Worm (Caenorhabditis elegans): ENCODE results near the gene C44H4.6.

The C44H4.6 gene

ce11 chrX:14599245-14599644, at the start of gene C44H4.6:
TSS of gene C44H4.6 (minus strand) at chrX:14599345.
- no peak for TF ChIP-seq tbx-11 (GFP tag; IDR thresholded peaks at IDR 0.05)

DNA sequence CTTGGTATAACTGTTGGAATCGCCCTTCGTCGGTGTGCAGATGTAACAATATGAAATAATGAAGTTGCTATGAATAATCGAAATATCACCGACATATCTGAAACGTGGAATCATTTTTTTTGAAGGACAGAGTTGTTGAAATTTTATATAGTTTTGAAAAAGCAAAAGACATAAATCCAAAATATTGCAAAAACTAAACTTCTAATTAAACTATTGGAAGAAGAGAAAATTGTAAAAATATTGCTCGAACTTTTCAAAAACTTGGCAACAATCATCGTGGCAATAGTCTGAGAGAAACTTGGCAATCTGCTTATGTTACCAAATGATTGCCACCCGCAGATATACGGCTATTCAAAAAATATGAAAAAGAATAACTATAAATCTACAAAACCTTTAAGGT, 46.2 kb upstream of the C44H4.6 start, which contains the start of gene F54E4.4:
Gene F54E4.4, minus strand, starts transcription at position 101 of the 400 bp plus-strand sequence.
- TF ChIP-seq F13C5.2 (tag; optimal IDR thresholded peaks at IDR 0.05) = no peak
- no peak for TF ChIP-seq B0310.2 (tag; optimal IDR thresholded peaks at IDR 0.05)
- no peak for TF ChIP-seq ceh-13 (GFP tag; optimal IDR thresholded peaks at IDR 0.05)

ce11 chrX:14639941-14640340, 40.8 kb upstream of the C44H4.6 start:
- TF ChIP-seq scrt-1 (GFP tag; IDR thresholded peaks at IDR 0.05) = no peak
- no peak for TF ChIP-seq ceh-36 (tag; optimal IDR thresholded peaks at IDR 0.05)
- TF ChIP-seq aly-1 (tag; optimal IDR thresholded peaks at IDR 0.05) = no peak
- TF ChIP-seq hmg-4 (GFP tag; optimal IDR thresholded peaks at IDR 0.05) = no peak
- TF ChIP-seq tbx-11 (GFP tag; IDR thresholded peaks at IDR 0.05) = no peak

ce11 chrX:14637445-14637844, 38.3 kb upstream of the C44H4.6 start:
- TF ChIP-seq pes-1 (GFP tag; IDR thresholded peaks at IDR 0.05) (no peak), ama-1 (optimal IDR thresholded peaks at IDR 0.05) (no peak), ets-7 (tag; optimal IDR thresholded peaks at IDR 0.05) (no peak), flt-1 (GFP tag; IDR thresholded peaks at IDR 0.05) (no peak), aly-1 (tag; optimal IDR thresholded peaks at IDR 0.05) (no peak), B0310.2 (tag; optimal IDR thresholded peaks at IDR 0.05) (no peak), tbx-11 (GFP tag; IDR thresholded peaks at IDR 0.05) (no peak), tra-4 (tag; optimal IDR thresholded peaks at IDR 0.05) (no peak)

DNA sequence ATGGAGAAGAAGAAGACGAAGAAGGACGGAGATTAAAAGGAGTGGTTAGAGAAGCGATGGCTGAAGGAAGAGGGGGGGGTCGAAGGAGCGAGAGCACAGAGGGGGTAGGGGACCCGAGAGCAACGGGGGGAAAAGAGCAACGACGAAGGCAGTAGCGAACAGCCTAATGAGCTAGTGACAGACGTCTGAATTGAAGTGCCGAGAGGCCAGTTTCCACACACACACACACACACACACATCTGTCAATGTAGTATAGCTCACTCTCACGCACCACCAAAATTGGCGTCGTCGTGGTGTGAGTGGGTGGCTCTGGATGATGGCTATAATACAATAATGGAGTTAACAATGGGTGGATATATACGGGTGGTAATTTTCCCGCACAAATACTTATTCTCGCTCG, 37.6 kb upstream of the C44H4.6 start:
- TF ChIP-seq pes-1 (GFP tag; IDR thresholded peaks at IDR 0.05) (no peak), hmg-4 (GFP tag; optimal IDR thresholded peaks at IDR 0.05) (peak; percentile 52), F13C5.2 (tag; optimal IDR thresholded peaks at IDR 0.05) (no peak), B0310.2 (tag; optimal IDR thresholded peaks at IDR 0.05) (no peak), ets-7 (tag; optimal IDR thresholded peaks at IDR 0.05) (no peak), scrt-1 (GFP tag; IDR thresholded peaks at IDR 0.05) (no peak), hmbx-1 (tag; optimal IDR thresholded peaks at IDR 0.05) (no peak)

ce11 chrX:14636157-14636556, 37.0 kb upstream of the C44H4.6 start, which contains the start of gene F54E4.3:
TSS of gene F54E4.3 (minus strand) at chrX:14636421.
- TF ChIP-seq aly-1 (tag; optimal IDR thresholded peaks at IDR 0.05) (no peak), hnd-1 (tag; optimal IDR thresholded peaks at IDR 0.05) (no peak), hmbx-1 (tag; optimal IDR thresholded peaks at IDR 0.05) (no peak), ceh-13 (GFP tag; optimal IDR thresholded peaks at IDR 0.05) (no peak), tra-4 (tag; optimal IDR thresholded peaks at IDR 0.05) (no peak), scrt-1 (GFP tag; IDR thresholded peaks at IDR 0.05) (no peak), ceh-36 (tag; optimal IDR thresholded peaks at IDR 0.05) (no peak), tbx-37 (GFP tag; conservative IDR thresholded peaks at IDR 0.05) (no peak), B0310.2 (tag; optimal IDR thresholded peaks at IDR 0.05) (no peak), ets-7 (tag; optimal IDR thresholded peaks at IDR 0.05) (no peak), ama-1 (optimal IDR thresholded peaks at IDR 0.05) (no peak), hmg-4 (GFP tag; optimal IDR thresholded peaks at IDR 0.05) (no peak), F13C5.2 (tag; optimal IDR thresholded peaks at IDR 0.05) (no peak), sea-1 (GFP tag; conservative IDR thresholded peaks at IDR 0.05) (no peak), tbx-11 (GFP tag; IDR thresholded peaks at IDR 0.05) (no peak), pes-1 (GFP tag; IDR thresholded peaks at IDR 0.05) (no peak)

DNA sequence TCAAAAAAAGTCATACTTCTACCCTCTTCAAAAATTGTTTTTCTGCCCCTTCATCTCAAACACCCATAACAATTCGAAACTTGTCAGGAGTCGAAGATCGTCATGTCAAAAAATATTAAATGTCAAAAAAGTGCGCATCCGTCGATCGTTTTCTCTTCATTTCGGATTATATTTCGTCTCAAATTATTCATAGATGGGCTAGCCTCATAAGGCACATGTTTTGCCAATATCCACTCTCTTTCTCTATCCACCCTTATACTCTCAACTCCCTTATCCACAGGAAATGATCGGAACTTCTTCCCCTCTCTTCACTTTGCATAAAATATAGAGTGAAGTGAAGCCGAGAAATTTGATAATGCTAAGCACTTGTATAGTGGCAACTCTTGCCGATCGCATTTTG, 34.5 kb upstream of the C44H4.6 start:
- TF ChIP-seq hmg-4 (GFP tag; optimal IDR thresholded peaks at IDR 0.05) (no peak), pes-1 (GFP tag; IDR thresholded peaks at IDR 0.05) (no peak), ceh-13 (GFP tag; optimal IDR thresholded peaks at IDR 0.05) (no peak), flt-1 (GFP tag; IDR thresholded peaks at IDR 0.05) (no peak), tbx-37 (GFP tag; conservative IDR thresholded peaks at IDR 0.05) (no peak), sea-1 (GFP tag; conservative IDR thresholded peaks at IDR 0.05) (no peak), tbx-11 (GFP tag; IDR thresholded peaks at IDR 0.05) (no peak), F13C5.2 (tag; optimal IDR thresholded peaks at IDR 0.05) (no peak), hnd-1 (tag; optimal IDR thresholded peaks at IDR 0.05) (no peak), tra-4 (tag; optimal IDR thresholded peaks at IDR 0.05) (no peak), hmbx-1 (tag; optimal IDR thresholded peaks at IDR 0.05) (no peak), aly-1 (tag; optimal IDR thresholded peaks at IDR 0.05) (no peak), ama-1 (optimal IDR thresholded peaks at IDR 0.05) (no peak), B0310.2 (tag; optimal IDR thresholded peaks at IDR 0.05) (no peak), ets-7 (tag; optimal IDR thresholded peaks at IDR 0.05) (no peak), ceh-36 (tag; optimal IDR thresholded peaks at IDR 0.05) (no peak), scrt-1 (GFP tag; IDR thresholded peaks at IDR 0.05) (no peak)

DNA sequence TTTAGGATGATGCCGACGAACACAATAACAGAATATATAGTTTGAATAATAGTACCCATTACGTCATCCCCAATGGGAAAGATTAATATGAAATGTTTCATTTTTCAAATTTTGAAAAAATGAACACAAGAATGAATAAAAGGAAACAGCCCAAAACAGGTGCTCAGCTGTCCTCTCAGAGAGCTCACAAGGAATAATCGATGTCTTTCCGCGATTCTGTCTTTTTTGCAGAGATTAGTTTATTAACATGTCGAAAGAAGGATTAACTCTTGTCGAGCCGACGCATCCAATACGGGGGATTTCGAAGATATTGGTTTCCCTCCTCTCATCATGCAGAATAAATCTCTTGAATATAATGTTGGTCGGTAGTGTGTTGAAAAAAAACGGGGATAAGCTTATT, 29.7 kb upstream of the C44H4.6 start, which contains the start of gene F54E4.2:
Gene F54E4.2, minus strand, starts transcription at position 101 of the 400 bp plus-strand sequence.
- TF ChIP-seq hmg-4 (GFP tag; optimal IDR thresholded peaks at IDR 0.05) (no peak), ceh-36 (tag; optimal IDR thresholded peaks at IDR 0.05) (peak; percentile 37), ceh-13 (GFP tag; optimal IDR thresholded peaks at IDR 0.05) (no peak), pes-1 (GFP tag; IDR thresholded peaks at IDR 0.05) (no peak), ama-1 (optimal IDR thresholded peaks at IDR 0.05) (no peak), tbx-37 (GFP tag; conservative IDR thresholded peaks at IDR 0.05) (no peak), hnd-1 (tag; optimal IDR thresholded peaks at IDR 0.05) (no peak)

DNA sequence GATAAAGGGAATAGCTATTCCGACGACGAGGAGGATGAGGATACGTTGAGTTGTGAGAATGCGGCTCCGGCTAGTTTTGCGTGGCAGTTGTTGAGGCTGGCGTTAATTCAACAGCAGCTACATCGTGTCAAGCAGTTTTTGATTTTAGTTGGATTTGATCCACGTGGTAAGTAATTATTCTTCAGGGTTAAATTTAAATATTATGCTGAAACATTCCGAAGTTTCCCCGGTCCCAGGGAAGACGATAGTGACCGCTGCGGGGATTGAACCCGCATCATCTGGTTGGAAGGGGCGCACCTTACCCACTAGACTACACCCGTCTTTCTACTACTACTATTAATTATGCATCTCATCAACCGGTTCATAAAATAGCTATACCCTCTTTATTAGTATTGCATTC, 22.1 kb upstream of the C44H4.6 start:
- TF ChIP-seq B0310.2 (tag; optimal IDR thresholded peaks at IDR 0.05) = no peak
- TF ChIP-seq tra-4 (tag; optimal IDR thresholded peaks at IDR 0.05) = no peak
- no peak for TF ChIP-seq ceh-13 (GFP tag; optimal IDR thresholded peaks at IDR 0.05)
- TF ChIP-seq scrt-1 (GFP tag; IDR thresholded peaks at IDR 0.05) = no peak
- TF ChIP-seq aly-1 (tag; optimal IDR thresholded peaks at IDR 0.05) = no peak
- no peak for TF ChIP-seq hmg-4 (GFP tag; optimal IDR thresholded peaks at IDR 0.05)
- no peak for TF ChIP-seq flt-1 (GFP tag; IDR thresholded peaks at IDR 0.05)
- TF ChIP-seq F13C5.2 (tag; optimal IDR thresholded peaks at IDR 0.05) = no peak
- no peak for TF ChIP-seq tbx-11 (GFP tag; IDR thresholded peaks at IDR 0.05)
- TF ChIP-seq hmbx-1 (tag; optimal IDR thresholded peaks at IDR 0.05) = no peak
- no peak for TF ChIP-seq sea-1 (GFP tag; conservative IDR thresholded peaks at IDR 0.05)
- TF ChIP-seq ama-1 (optimal IDR thresholded peaks at IDR 0.05) = no peak
- no peak for TF ChIP-seq hnd-1 (tag; optimal IDR thresholded peaks at IDR 0.05)
- no peak for TF ChIP-seq ceh-36 (tag; optimal IDR thresholded peaks at IDR 0.05)
- TF ChIP-seq pes-1 (GFP tag; IDR thresholded peaks at IDR 0.05) = no peak

All from whole organism, early embryonic.